Worm (Caenorhabditis elegans): ENCODE measurements around the gene H10E21.5.

DNA sequence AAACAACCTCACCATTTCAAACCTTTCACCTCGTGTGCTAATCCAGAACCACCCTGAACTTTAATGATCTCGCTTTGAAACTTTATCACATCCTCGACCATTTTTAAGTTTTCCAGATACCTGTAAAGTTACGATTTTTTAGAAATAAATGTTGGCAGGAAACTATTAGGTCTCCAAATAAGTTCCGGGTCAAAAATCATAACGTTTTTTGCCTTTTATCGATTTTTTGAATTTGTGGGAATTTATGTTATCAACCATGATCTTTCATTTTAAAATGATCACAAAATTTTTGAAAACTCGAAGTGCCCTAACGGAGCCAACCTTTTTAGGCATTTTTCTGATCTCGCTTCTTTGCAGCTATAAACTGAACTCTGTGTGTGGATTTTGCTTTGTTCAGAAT lies 37.3 kb upstream of the H10E21.5 start, which contains the start of gene btb-5:
- TF ChIP-seq ama-1 (optimal IDR thresholded peaks at IDR 0.05) (no peak), B0310.2 (tag; optimal IDR thresholded peaks at IDR 0.05) (no peak), sea-1 (GFP tag; conservative IDR thresholded peaks at IDR 0.05) (no peak), pes-1 (GFP tag; IDR thresholded peaks at IDR 0.05) (no peak), tbx-37 (GFP tag; conservative IDR thresholded peaks at IDR 0.05) (no peak), flt-1 (GFP tag; IDR thresholded peaks at IDR 0.05) (no peak), ets-7 (tag; optimal IDR thresholded peaks at IDR 0.05) (no peak), aly-1 (tag; optimal IDR thresholded peaks at IDR 0.05) (no peak), tbx-11 (GFP tag; IDR thresholded peaks at IDR 0.05) (no peak), ceh-13 (GFP tag; optimal IDR thresholded peaks at IDR 0.05) (no peak), hmbx-1 (tag; optimal IDR thresholded peaks at IDR 0.05) (no peak), hmg-4 (GFP tag; optimal IDR thresholded peaks at IDR 0.05) (no peak), hnd-1 (tag; optimal IDR thresholded peaks at IDR 0.05) (no peak)

Measured in whole organism, early embryonic.